Worm (Caenorhabditis elegans) whole organism, L1 larva: ENCODE measurements around the gene ttll-4.

Experiments
- C16A3.4 ChIP-seq: fragments of 150-350 bp; optimal IDR thresholded peaks from 2 replicates; lab custom pipeline; 2014; ENCODE audit warnings: missing biosample characterization, missing genetic modification characterization
- C34B4.2 ChIP-seq: sonication (generic microtip); optimal IDR thresholded peaks from 2 replicates; lab custom pipeline; 2017; ENCODE audit warnings: mild to moderate bottlenecking, missing genetic modification characterization, missing compliant biosample characterization
- Y116A8C.19 ChIP-seq: sonication (generic microtip); optimal IDR thresholded peaks from 2 replicates; lab custom pipeline; 2016; ENCODE audit warnings: missing compliant biosample characterization, missing genetic modification characterization, borderline replicate concordance
- aha-1 ChIP-seq: fragments of 150-350 bp; optimal IDR thresholded peaks from 2 replicates; lab custom pipeline; 2014; ENCODE audit warnings: missing biosample characterization, missing genetic modification characterization
- alr-1 ChIP-seq: fragments of 200-800 bp; sonication (Bioruptor generic); optimal IDR thresholded peaks from 2 replicates; lab custom pipeline; 2018; ENCODE audit warnings: borderline replicate concordance, mild to moderate bottlenecking, missing genetic modification characterization, missing compliant biosample characterization
- blmp-1 ChIP-seq: fragments of 150-350 bp; optimal IDR thresholded peaks from 2 replicates; lab custom pipeline; 2014; ENCODE audit warnings: missing biosample characterization, missing genetic modification characterization
- ceh-8 ChIP-seq: fragments of 200-800 bp; sonication (Bioruptor generic); optimal IDR thresholded peaks from 2 replicates; lab custom pipeline; 2018; ENCODE audit warnings: mild to moderate bottlenecking, missing genetic modification characterization, moderate library complexity, missing compliant biosample characterization
- ceh-90 ChIP-seq: sonication (generic microtip); optimal IDR thresholded peaks from 2 replicates; lab custom pipeline; 2016; ENCODE audit warnings: missing genetic modification characterization, missing compliant biosample characterization
- dpl-1 ChIP-seq, 3 experiments: fragments of 150-350 bp in 2 of 3; sonication (generic microtip) in 1 of 3; optimal IDR thresholded peaks; 2 replicates each; lab custom pipeline; 2014 to 2017; ENCODE audit warnings: missing biosample characterization in 3 of 3, missing genetic modification characterization in 3 of 3, missing genetic modification reagents in 3 of 3
- dsc-1 ChIP-seq: sonication (generic microtip); optimal IDR thresholded peaks from 2 replicates; lab custom pipeline; 2016; ENCODE audit warnings: mild to moderate bottlenecking, missing genetic modification characterization, missing compliant biosample characterization
- efl-3 ChIP-seq: fragments of 200-800 bp; sonication (Bioruptor generic); optimal IDR thresholded peaks from 2 replicates; lab custom pipeline; 2018; ENCODE audit warnings: mild to moderate bottlenecking, missing genetic modification characterization, missing compliant biosample characterization
- egl-13 ChIP-seq: sonication (generic microtip); optimal IDR thresholded peaks from 2 replicates; lab custom pipeline; 2016; ENCODE audit warnings: missing genotype, missing genetic modification reagents, missing genetic modification characterization, missing compliant biosample characterization
- egl-27 ChIP-seq, 2 experiments: fragments of 150-350 bp in 1 of 2; sonication (generic microtip); optimal IDR thresholded peaks; 3 replicates each; lab custom pipeline; 2017 to 2018; ENCODE audit warnings: missing biosample characterization in 2 of 2, missing genetic modification characterization in 2 of 2, missing genetic modification reagents in 2 of 2
- elt-3 ChIP-seq, 6 experiments: fragments of 150-350 bp in 1 of 6; sonication (generic microtip); optimal IDR thresholded peaks; 2 replicates each; lab custom pipeline; 2017 to 2018; ENCODE audit warnings: missing biosample characterization in 6 of 6, missing genetic modification characterization in 6 of 6, inconsistent platforms in 1 of 6
- fkh-4 ChIP-seq: sonication (generic microtip); optimal IDR thresholded peaks from 2 replicates; lab custom pipeline; 2016; ENCODE audit warnings: missing compliant biosample characterization, missing genetic modification characterization, borderline replicate concordance
- fos-1 ChIP-seq: fragments of 150-350 bp; optimal IDR thresholded peaks from 2 replicates; lab custom pipeline; 2014; ENCODE audit warnings: missing biosample characterization, missing genetic modification characterization
- hpl-2 ChIP-seq: fragments of 150-350 bp; optimal IDR thresholded peaks from 2 replicates; lab custom pipeline; 2014; ENCODE audit warnings: missing biosample characterization, missing genetic modification reagents, missing genetic modification characterization
- irx-1 ChIP-seq: sonication (generic microtip); optimal IDR thresholded peaks from 2 replicates; lab custom pipeline; 2016; ENCODE audit warnings: missing genetic modification characterization, missing compliant biosample characterization
- isw-1 ChIP-seq: fragments of 200-800 bp; sonication (Bioruptor generic); IDR thresholded peaks from 2 replicates; pipeline ENCODE4 v1.3.6; 2022; ENCODE audit warnings: missing genetic modification characterization, missing compliant biosample characterization
- lin-13 ChIP-seq: fragments of 150-350 bp; optimal IDR thresholded peaks from 2 replicates; lab custom pipeline; 2014; ENCODE audit warnings: missing biosample characterization, missing genetic modification reagents, missing genetic modification characterization
- lin-14 ChIP-seq: fragments of 200-800 bp; sonication (Bioruptor generic); optimal IDR thresholded peaks from 2 replicates; lab custom pipeline; 2018; ENCODE audit warnings: mild to moderate bottlenecking, missing genetic modification characterization, moderate library complexity, missing compliant biosample characterization
- lin-15B ChIP-seq: fragments of 150-350 bp; sonication (generic microtip); optimal IDR thresholded peaks from 3 replicates; lab custom pipeline; 2014; ENCODE audit warnings: missing biosample characterization, missing genetic modification characterization
- lin-35 ChIP-seq, 2 experiments: fragments of 150-350 bp; optimal IDR thresholded peaks; 2 replicates each; lab custom pipeline; 2014; ENCODE audit warnings: missing biosample characterization in 2 of 2, missing genetic modification characterization in 2 of 2, missing genetic modification reagents in 2 of 2
- lsy-2 ChIP-seq, 2 experiments: fragments of 150-350 bp; optimal IDR thresholded peaks; 2 replicates each; lab custom pipeline; 2014; ENCODE audit warnings: missing biosample characterization in 2 of 2, missing genetic modification characterization in 2 of 2
- mab-9 ChIP-seq: fragments of 200-800 bp; sonication (Bioruptor generic); IDR thresholded peaks from 2 replicates; pipeline ENCODE4 v1.3.6; 2022; ENCODE audit warnings: missing genetic modification reagents, missing genetic modification characterization, missing compliant biosample characterization
- mep-1 ChIP-seq: fragments of 150-350 bp; optimal IDR thresholded peaks from 2 replicates; lab custom pipeline; 2014; ENCODE audit warnings: missing biosample characterization, missing genetic modification characterization
- nhr-11 ChIP-seq: fragments of 150-350 bp; optimal IDR thresholded peaks from 2 replicates; lab custom pipeline; 2014; ENCODE audit warnings: missing biosample characterization, missing genetic modification characterization
- nhr-19 ChIP-seq: fragments of 200-800 bp; sonication (Bioruptor generic); conservative IDR thresholded peaks from 2 replicates; pipeline ENCODE4 v1.3.6; 2022; ENCODE audit warnings: missing genetic modification characterization, missing compliant biosample characterization
- nhr-237 ChIP-seq: fragments of 150-350 bp; optimal IDR thresholded peaks from 2 replicates; lab custom pipeline; 2014; ENCODE audit warnings: missing biosample characterization, missing genetic modification characterization
- nhr-47 ChIP-seq: sonication (generic microtip); optimal IDR thresholded peaks from 2 replicates; lab custom pipeline; 2016; ENCODE audit warnings: mild to moderate bottlenecking, missing genetic modification characterization, moderate library complexity, missing compliant biosample characterization
- nhr-71 ChIP-seq: sonication (generic microtip); optimal IDR thresholded peaks from 2 replicates; lab custom pipeline; 2016; ENCODE audit warnings: mild to moderate bottlenecking, missing genetic modification characterization, moderate library complexity, missing compliant biosample characterization
- nhr-77 ChIP-seq: fragments of 150-350 bp; optimal IDR thresholded peaks from 2 replicates; lab custom pipeline; 2014; ENCODE audit warnings: missing biosample characterization, missing genetic modification characterization
- nhr-84 ChIP-seq: sonication (generic microtip); optimal IDR thresholded peaks from 2 replicates; lab custom pipeline; 2017; ENCODE audit warnings: missing biosample characterization, missing genetic modification characterization
- nhr-85 ChIP-seq: sonication (generic microtip); peaks from one replicate; lab custom pipeline; 2016; ENCODE audit warnings: missing genetic modification characterization, inconsistent platforms, missing compliant biosample characterization
- nhr-90 ChIP-seq: sonication (generic microtip); optimal IDR thresholded peaks from 2 replicates; lab custom pipeline; 2016; ENCODE audit warnings: mild to moderate bottlenecking, missing genetic modification characterization, missing compliant biosample characterization; ENCODE audit not compliant: poor library complexity
- pag-3 ChIP-seq: sonication (generic microtip); optimal IDR thresholded peaks from 2 replicates; lab custom pipeline; 2017; ENCODE audit warnings: missing genetic modification characterization, mild to moderate bottlenecking, missing compliant biosample characterization, antibody characterized with exemption, borderline replicate concordance; ENCODE audit not compliant: insufficient read depth
- pax-3 ChIP-seq: fragments of 200-800 bp; sonication (Bioruptor generic); optimal IDR thresholded peaks from 2 replicates; lab custom pipeline; 2018; ENCODE audit warnings: mild to moderate bottlenecking, missing genetic modification characterization, moderate library complexity, missing compliant biosample characterization
- pqm-1 ChIP-seq: sonication (generic microtip); optimal IDR thresholded peaks from 3 replicates; lab custom pipeline; 2017; ENCODE audit warnings: missing biosample characterization, missing genetic modification characterization
- rnt-1 ChIP-seq: sonication (generic microtip); optimal IDR thresholded peaks from 2 replicates; lab custom pipeline; 2016; ENCODE audit warnings: mild to moderate bottlenecking, missing genetic modification characterization, moderate library complexity, missing compliant biosample characterization
- skn-1 ChIP-seq: fragments of 150-350 bp; optimal IDR thresholded peaks from 2 replicates; lab custom pipeline; 2014; ENCODE audit warnings: missing biosample characterization, missing genetic modification characterization
- snpc-4 ChIP-seq: fragments of 150-350 bp; optimal IDR thresholded peaks from 2 replicates; lab custom pipeline; 2014; ENCODE audit warnings: missing biosample characterization, missing genetic modification characterization
- sox-4 ChIP-seq: sonication (generic microtip); optimal IDR thresholded peaks from 2 replicates; lab custom pipeline; 2016; ENCODE audit warnings: missing genetic modification characterization, missing compliant biosample characterization
- sptf-1 ChIP-seq: fragments of 150-350 bp; optimal IDR thresholded peaks from 2 replicates; lab custom pipeline; 2014; ENCODE audit warnings: missing biosample characterization, missing genetic modification characterization
- tbx-2 ChIP-seq: sonication (generic microtip); optimal IDR thresholded peaks from 2 replicates; lab custom pipeline; 2016; ENCODE audit warnings: missing genetic modification characterization, missing compliant biosample characterization
- tlp-1 ChIP-seq: fragments of 150-350 bp; optimal IDR thresholded peaks from 2 replicates; lab custom pipeline; 2014; ENCODE audit warnings: missing biosample characterization, missing genetic modification characterization
- unc-30 ChIP-seq: sonication (generic microtip); optimal IDR thresholded peaks from 2 replicates; lab custom pipeline; 2017; ENCODE audit warnings: missing biosample characterization, missing genetic modification characterization
- unc-86 ChIP-seq: sonication (generic microtip); optimal IDR thresholded peaks from 2 replicates; lab custom pipeline; 2016; ENCODE audit warnings: missing genetic modification characterization, missing compliant biosample characterization
- xbp-1 ChIP-seq: sonication (generic microtip); optimal IDR thresholded peaks from 2 replicates; lab custom pipeline; 2016; ENCODE audit warnings: missing genetic modification characterization, missing compliant biosample characterization
- zag-1 ChIP-seq: fragments of 150-350 bp; optimal IDR thresholded peaks from 2 replicates; lab custom pipeline; 2014; ENCODE audit warnings: missing biosample characterization, missing genetic modification characterization

ttll-4 gene

ce11 chrIII:10088508-10088981, 35.4 kb upstream of the ttll-4 start, which contains the start of gene hal-2:
TSS of gene hal-2 (minus strand) at chrIII:10088931.
- no peak for TF ChIP-seq C16A3.4 (tag; lab: Kevin White, UChicago)
- TF ChIP-seq egl-13: no peak
- TF ChIP-seq egl-27 (tag; optimal IDR thresholded peaks at IDR 0.05; lab: Kevin White, UChicago): no peak
- TF ChIP-seq skn-1 (tag; lab: Kevin White, UChicago): no peak
- no peak for TF ChIP-seq zag-1 (tag; lab: Kevin White, UChicago)
- no peak for TF ChIP-seq xbp-1 (tag; lab: Kevin White, UChicago)

DNA sequence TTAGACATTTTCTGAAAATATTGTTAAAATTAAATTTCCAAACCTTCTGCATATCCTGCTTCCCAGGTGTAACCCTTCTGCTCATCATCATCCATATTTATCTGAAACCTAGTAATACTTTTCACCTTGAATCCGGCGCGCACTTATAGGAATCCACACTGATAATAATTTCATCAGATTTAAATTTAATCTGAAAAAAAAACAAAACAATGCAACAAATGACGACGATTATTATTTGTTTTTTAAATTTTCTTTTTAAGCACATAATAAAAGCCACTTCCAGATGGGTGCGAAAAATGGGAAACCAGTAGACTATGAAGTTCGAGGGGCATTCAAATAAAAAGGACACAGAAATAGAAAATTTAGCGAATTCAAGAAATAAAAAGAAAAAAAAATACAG, 33.3 kb upstream of the ttll-4 start, which contains the start of gene gtf-2H2C:
gtf-2H2C (minus strand) TSS at position 101 of the 400 bp plus-strand sequence.
- TF ChIP-seq nhr-85 (tag; lab: Kevin White, UChicago) (peak; percentile 4), pag-3 (tag; lab: Kevin White, UChicago) (no peak)

DNA sequence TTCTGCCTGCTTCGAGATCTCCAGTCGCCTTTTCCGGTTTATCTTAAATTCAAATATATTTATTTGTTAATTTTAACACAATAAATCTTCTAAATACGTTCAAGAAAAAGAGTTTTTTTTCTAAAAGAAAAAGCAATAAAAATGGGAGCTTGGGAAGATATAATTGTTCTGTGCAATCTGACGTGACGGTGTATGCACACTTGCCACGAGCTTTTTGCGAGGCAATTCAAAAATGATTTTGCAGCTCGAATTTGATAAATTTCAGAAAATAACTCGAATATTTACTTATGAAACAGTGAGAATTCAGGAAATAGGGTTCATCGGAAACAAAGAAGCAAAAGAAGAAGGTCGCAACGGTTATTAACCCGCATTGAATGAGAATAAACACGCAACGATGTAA, 30.9 kb upstream of the ttll-4 start:
- no peak for TF ChIP-seq snpc-4 (tag; lab: Kevin White, UChicago)
- TF ChIP-seq nhr-85 (tag; lab: Kevin White, UChicago): no peak
- TF ChIP-seq pax-3 (tag; lab: Kevin White, UChicago): no peak
- TF ChIP-seq pag-3 (tag; lab: Kevin White, UChicago): no peak
- no peak for TF ChIP-seq tlp-1
- TF ChIP-seq nhr-71 (tag; lab: Kevin White, UChicago): peak; percentile 21
- TF ChIP-seq ceh-8: no peak
- no peak for TF ChIP-seq hpl-2
- peak; percentile 13 for TF ChIP-seq nhr-47 (tag; lab: Kevin White, UChicago)
- TF ChIP-seq pqm-1: no peak
- TF ChIP-seq ceh-90 (tag; lab: Kevin White, UChicago): no peak
- TF ChIP-seq nhr-11 (tag; lab: Kevin White, UChicago): no peak
- no peak for TF ChIP-seq zag-1 (tag; lab: Kevin White, UChicago)
- no peak for TF ChIP-seq sptf-1 (tag; lab: Kevin White, UChicago)
- TF ChIP-seq alr-1 (tag; lab: Kevin White, UChicago): no peak
- TF ChIP-seq efl-3 (GFP tag; lab: Kevin White, UChicago): no peak
- no peak for TF ChIP-seq irx-1 (tag; lab: Kevin White, UChicago)
- TF ChIP-seq nhr-90 (tag; lab: Kevin White, UChicago): no peak
- peak; percentile 0 for TF ChIP-seq lin-15B (tag; lab: Kevin White, UChicago)
- no peak for TF ChIP-seq C34B4.2 (tag; lab: Kevin White, UChicago)
- no peak for TF ChIP-seq mep-1 (tag; lab: Kevin White, UChicago)
- TF ChIP-seq blmp-1 (tag; lab: Kevin White, UChicago): no peak
- TF ChIP-seq nhr-77 (tag; lab: Kevin White, UChicago): no peak
- peak; percentile 51 for TF ChIP-seq rnt-1 (tag; lab: Kevin White, UChicago)
- no peak for TF ChIP-seq elt-3 (tag; optimal IDR thresholded peaks at IDR 0.05; lab: Kevin White, UChicago)
- TF ChIP-seq Y116A8C.19 (tag; lab: Kevin White, UChicago): no peak
- no peak for TF ChIP-seq aha-1 (tag; lab: Kevin White, UChicago)
- no peak for TF ChIP-seq fkh-4 (tag; lab: Kevin White, UChicago)
- peak; percentile 22 for TF ChIP-seq dsc-1 (tag; lab: Kevin White, UChicago)
- TF ChIP-seq nhr-84 (tag; lab: Kevin White, UChicago): no peak
- TF ChIP-seq sox-4: no peak
- TF ChIP-seq nhr-237 (tag; lab: Kevin White, UChicago): no peak
- TF ChIP-seq unc-30 (tag; lab: Kevin White, UChicago): no peak
- TF ChIP-seq lin-13 (GFP tag; lab: Kevin White, UChicago): no peak
- TF ChIP-seq tbx-2 (tag; lab: Kevin White, UChicago): peak; percentile 1
- peak; percentile 88 to 94 for TF ChIP-seq lin-35 (GFP tag; optimal IDR thresholded peaks at IDR 0.05; lab: Kevin White, UChicago)
- TF ChIP-seq lsy-2 (tag; optimal IDR thresholded peaks at IDR 0.05; lab: Kevin White, UChicago): peak in 1 of 2 experiments; percentile 55
- no peak for TF ChIP-seq mab-9 (GFP tag; lab: Robert Waterston, UW)
- TF ChIP-seq nhr-19 (GFP tag; lab: Robert Waterston, UW): no peak
- no peak for TF ChIP-seq fos-1
- TF ChIP-seq isw-1 (GFP tag; lab: Robert Waterston, UW): no peak
- TF ChIP-seq dpl-1 (GFP tag; optimal IDR thresholded peaks at IDR 0.05; lab: Kevin White, UChicago): peak; percentile 84 to 92 (median 88)
- no peak for TF ChIP-seq lin-14 (GFP tag; lab: Kevin White, UChicago)
- no peak for TF ChIP-seq unc-86 (tag; lab: Kevin White, UChicago)
